Worm (Caenorhabditis elegans): ENCODE results near the gene Y37E11B.7.

- TF ChIP-seq elt-1 (tag; optimal IDR thresholded peaks at IDR 0.05; ENCODE audit: borderline replicate concordance, insufficient read depth) (no peak), lsy-2 (tag; optimal IDR thresholded peaks at IDR 0.05) (no peak), lin-13 (tag; optimal IDR thresholded peaks at IDR 0.05) (no peak), M03D4.4 (tag; optimal IDR thresholded peaks at IDR 0.05) (no peak), elt-3 (tag; optimal IDR thresholded peaks at IDR 0.05) (no peak), unc-62 (GFP tag; optimal IDR thresholded peaks at IDR 0.05) (no peak), sptf-1 (tag; optimal IDR thresholded peaks at IDR 0.05) (no peak), ces-1 (GFP tag; optimal IDR thresholded peaks at IDR 0.05) (no peak), blmp-1 (tag; optimal IDR thresholded peaks at IDR 0.05) (no peak), pha-4 (tag; optimal IDR thresholded peaks at IDR 0.05) (no peak), nhr-28 (tag; optimal IDR thresholded peaks at IDR 0.05) (no peak), mep-1 (tag; optimal IDR thresholded peaks at IDR 0.05) (no peak)
These were observed 42.2 kb upstream of the Y37E11B.7 start, which contains the start of gene CC8.3 for ce11 chrIV:3642189-3642588.
